Fruit fly (Drosophila melanogaster) whole organism, embryonic: ENCODE data around the gene Tep4.
A peak's percentile ranks its signal among the peaks of the same experiment; 100 is the strongest.

ENCODE experiments used
- CG10209 ChIP-seq: fragments of 200-800 bp; sonication (Bioruptor generic); optimal IDR thresholded peaks from 3 replicates; lab custom pipeline; 2017; ENCODE audit warnings: missing biosample characterization, mild to moderate bottlenecking, missing genetic modification characterization, missing genetic modification reagents
- CG10366 ChIP-seq: fragments of 200-800 bp; sonication (Bioruptor generic); IDR thresholded peaks from 2 replicates; pipeline ENCODE4 v1.3.6; 2022; ENCODE audit warnings: missing biosample characterization, missing genetic modification characterization
- CG11696 ChIP-seq: fragments of 200-800 bp; sonication (Bioruptor generic); IDR thresholded peaks from 2 replicates; pipeline ENCODE4 v1.3.6; 2022; ENCODE audit warnings: missing biosample characterization, missing genetic modification characterization
- CG12219 ChIP-seq: fragments of 200-800 bp; sonication (Bioruptor generic); optimal IDR thresholded peaks from 3 replicates; lab custom pipeline; 2018; ENCODE audit warnings: missing biosample characterization, mild to moderate bottlenecking, missing genetic modification characterization
- CG1233 ChIP-seq: fragments of 200-800 bp; sonication (Bioruptor generic); optimal IDR thresholded peaks from 4 replicates; lab custom pipeline; 2018; ENCODE audit warnings: missing biosample characterization, mild to moderate bottlenecking, missing genetic modification characterization
- CG14441 ChIP-seq: fragments of 200-800 bp; sonication (Bioruptor generic); IDR thresholded peaks from 2 replicates; pipeline ENCODE4 v1.3.6; 2022; ENCODE audit warnings: missing biosample characterization, missing genetic modification characterization
- CG15269 ChIP-seq: fragments of 200-800 bp; sonication (Bioruptor generic); optimal IDR thresholded peaks from 2 replicates; lab custom pipeline; 2018; ENCODE audit warnings: missing biosample characterization, mild to moderate bottlenecking, missing genetic modification characterization, moderate library complexity
- CG17186 ChIP-seq: fragments of 200-800 bp; sonication (Bioruptor generic); optimal IDR thresholded peaks from 3 replicates; lab custom pipeline; 2017; ENCODE audit warnings: missing biosample characterization, missing genetic modification reagents, missing genetic modification characterization
- CG17912 ChIP-seq: fragments of 200-800 bp; sonication (Bioruptor generic); optimal IDR thresholded peaks from 2 replicates; lab custom pipeline; 2018; ENCODE audit warnings: missing biosample characterization, mild to moderate bottlenecking, missing genetic modification characterization
- CG2199 ChIP-seq: fragments of 200-800 bp; sonication (Bioruptor generic); IDR thresholded peaks from 3 replicates; pipeline ENCODE4 v1.3.6; 2022; ENCODE audit warnings: missing biosample characterization, missing genetic modification characterization
- CG4360 ChIP-seq: fragments of 200-800 bp; sonication (Bioruptor generic); IDR thresholded peaks from 2 replicates; pipeline ENCODE4 v1.3.6; 2022; ENCODE audit warnings: missing biosample characterization, missing genetic modification characterization
- CG4820 ChIP-seq: fragments of 200-800 bp; sonication (Bioruptor generic); optimal IDR thresholded peaks from 3 replicates; lab custom pipeline; 2016; ENCODE audit warnings: missing biosample characterization, missing genetic modification characterization
- CG6654 ChIP-seq: fragments of 200-800 bp; sonication (Bioruptor generic); optimal IDR thresholded peaks from 2 replicates; lab custom pipeline; 2017; ENCODE audit warnings: missing biosample characterization, mild to moderate bottlenecking, missing genetic modification characterization
- CG6791 ChIP-seq: fragments of 200-800 bp; sonication (Bioruptor generic); IDR thresholded peaks from 3 replicates; pipeline ENCODE4 v1.3.6; 2022; ENCODE audit warnings: missing biosample characterization, missing genetic modification characterization; ENCODE audit not compliant: partially characterized antibody
- CG8944 ChIP-seq: fragments of 200-800 bp; sonication (Bioruptor generic); optimal IDR thresholded peaks from 3 replicates; lab custom pipeline; 2016; ENCODE audit warnings: missing biosample characterization, missing genetic modification characterization
- Chrac-16 ChIP-seq: fragments of 200-800 bp; sonication (Bioruptor generic); optimal IDR thresholded peaks from 3 replicates; lab custom pipeline; 2016; ENCODE audit warnings: missing biosample characterization, missing genetic modification characterization
- Dfd ChIP-seq, 2 experiments: fragments of >200 bp; optimal IDR thresholded peaks; 2 replicates each; lab custom pipeline; 2017; ENCODE audit warnings: missing biosample characterization in 2 of 2, missing genetic modification characterization in 2 of 2
- Dll ChIP-seq: fragments of 200-800 bp; sonication (Bioruptor generic); IDR thresholded peaks from 4 replicates; pipeline ENCODE4 v1.3.6; 2022; ENCODE audit warnings: missing biosample characterization, missing genetic modification characterization; ENCODE audit not compliant: partially characterized antibody
- Pdp1 ChIP-seq, 2 experiments: fragments of 200-800 bp; sonication (Bioruptor generic); optimal IDR thresholded peaks; 3 replicates each; lab custom pipeline; 2016; ENCODE audit warnings: missing biosample characterization in 2 of 2, missing genetic modification characterization in 2 of 2, mild to moderate bottlenecking in 1 of 2, moderate library complexity in 1 of 2
- al ChIP-seq: fragments of 200-800 bp; sonication (Bioruptor generic); IDR thresholded peaks from 2 replicates; pipeline ENCODE4 v1.3.6; 2022; ENCODE audit warnings: missing biosample characterization, missing genetic modification characterization
- caup ChIP-seq: fragments of 200-800 bp; sonication (Bioruptor generic); optimal IDR thresholded peaks from 3 replicates; lab custom pipeline; 2017; ENCODE audit warnings: missing biosample characterization, mild to moderate bottlenecking, missing genetic modification characterization, moderate library complexity; ENCODE audit not compliant: severe bottlenecking
- crol ChIP-seq: fragments of 200-800 bp; sonication (Bioruptor generic); IDR thresholded peaks from 2 replicates; pipeline ENCODE4 v1.3.6; 2022; ENCODE audit warnings: missing biosample characterization, missing genetic modification characterization
- crp ChIP-seq, 2 experiments: fragments of 200-800 bp; sonication (Bioruptor generic); optimal IDR thresholded peaks; 2 replicates in 1 of 2; 3 replicates in 1 of 2; lab custom pipeline; 2017; ENCODE audit warnings: missing biosample characterization in 2 of 2, missing genetic modification characterization in 2 of 2, mild to moderate bottlenecking in 1 of 2, moderate library complexity in 1 of 2
- eve ChIP-seq, 2 experiments: fragments of >200 bp; optimal IDR thresholded peaks; 2 replicates each; lab custom pipeline; 2017; ENCODE audit warnings: missing biosample characterization in 2 of 2, missing genetic modification characterization in 2 of 2
- gcm ChIP-seq: fragments of 200-800 bp; sonication (Bioruptor generic); optimal IDR thresholded peaks from 2 replicates; lab custom pipeline; 2019; ENCODE audit warnings: missing biosample characterization, mild to moderate bottlenecking, missing genetic modification characterization, moderate library complexity
- mld ChIP-seq: fragments of 200-800 bp; sonication (Bioruptor generic); IDR thresholded peaks from 3 replicates; pipeline ENCODE4 v1.3.6; 2022; ENCODE audit warnings: missing biosample characterization, missing genetic modification characterization; ENCODE audit not compliant: partially characterized antibody
- psq ChIP-seq: fragments of 200-800 bp; sonication (Bioruptor generic); optimal IDR thresholded peaks from 2 replicates; lab custom pipeline; 2017; ENCODE audit warnings: missing biosample characterization, missing genetic modification characterization
- rib ChIP-seq: fragments of 200-800 bp; sonication (Bioruptor generic); IDR thresholded peaks from 2 replicates; pipeline ENCODE4 v1.3.6; 2022; ENCODE audit warnings: missing biosample characterization, missing genetic modification characterization
- row ChIP-seq: fragments of 200-800 bp; sonication (Bioruptor generic); IDR thresholded peaks from 3 replicates; pipeline ENCODE4 v1.3.6; 2022; ENCODE audit warnings: missing biosample characterization, missing genetic modification characterization
- schlank ChIP-seq: fragments of 200-800 bp; sonication (Bioruptor generic); optimal IDR thresholded peaks from 2 replicates; lab custom pipeline; 2018; ENCODE audit warnings: missing biosample characterization, mild to moderate bottlenecking, missing genetic modification characterization
- scrt ChIP-seq: fragments of 200-800 bp; sonication (Bioruptor generic); optimal IDR thresholded peaks from 2 replicates; lab custom pipeline; 2018; ENCODE audit warnings: missing biosample characterization, mild to moderate bottlenecking, missing genetic modification characterization, moderate library complexity
- slbo ChIP-seq: fragments of 200-800 bp; sonication (Bioruptor generic); IDR thresholded peaks from 2 replicates; pipeline ENCODE4 v1.3.6; 2022; ENCODE audit warnings: missing biosample characterization, missing genetic modification characterization
- so ChIP-seq: fragments of 200-800 bp; sonication (Bioruptor generic); IDR thresholded peaks from 3 replicates; pipeline ENCODE4 v1.3.6; 2022; ENCODE audit warnings: missing biosample characterization, missing genetic modification characterization
- sqz ChIP-seq: fragments of 200-800 bp; sonication (Bioruptor generic); optimal IDR thresholded peaks from 3 replicates; lab custom pipeline; 2018; ENCODE audit warnings: missing biosample characterization, mild to moderate bottlenecking, missing genetic modification characterization
- unc-4 ChIP-seq: fragments of 200-800 bp; sonication (Bioruptor generic); IDR thresholded peaks from 2 replicates; pipeline ENCODE4 v1.3.6; 2022; ENCODE audit warnings: missing biosample characterization, missing genetic modification characterization; ENCODE audit not compliant: partially characterized antibody
- wek ChIP-seq: fragments of 200-800 bp; sonication (Bioruptor generic); optimal IDR thresholded peaks from 3 replicates; lab custom pipeline; 2018; ENCODE audit warnings: missing biosample characterization, mild to moderate bottlenecking, missing genetic modification characterization, moderate library complexity
- z ChIP-seq: fragments of 200-800 bp; sonication (Bioruptor generic); IDR thresholded peaks from 3 replicates; pipeline ENCODE4 v1.3.6; 2022; ENCODE audit warnings: missing biosample characterization, missing genetic modification characterization
- zen ChIP-seq: fragments of 200-800 bp; sonication (Bioruptor generic); optimal IDR thresholded peaks from 3 replicates; lab custom pipeline; 2018; ENCODE audit warnings: missing biosample characterization, mild to moderate bottlenecking, missing genetic modification characterization, moderate library complexity
- zfh1 ChIP-seq: fragments of 200-800 bp; sonication (Bioruptor generic); IDR thresholded peaks from 3 replicates; pipeline ENCODE4 v1.3.6; 2022; ENCODE audit warnings: missing biosample characterization, missing genetic modification characterization

The Tep4 gene

dm6 chr2L:19586436-19587333 is 38.4 kb downstream of the Tep4 start, which contains the start of gene Lar (continued):
- TF ChIP-seq CG11696 (GFP tag; lab: Robert Waterston, UW) (no peak), rib (GFP tag; lab: Robert Waterston, UW) (no peak), Dfd (GFP tag; optimal IDR thresholded peaks at IDR 0.05; lab: Kevin White, UChicago) (no peak), CG4820 (peak; percentile 53), gcm (GFP tag; lab: Kevin White, UChicago) (peak; percentile 31), al (GFP tag; lab: Robert Waterston, UW) (peak; percentile 43; the same call in 1 of the 2 replicates), schlank (tag; lab: Kevin White, UChicago) (no peak), so (GFP tag; lab: Robert Waterston, UW) (0 out of 3 replicates have a peak, but pooled peaks have one; percentile 42), CG2199 (no peak), CG15269 (peak; percentile 61), crol (GFP tag; lab: Robert Waterston, UW) (no peak), zfh1 (GFP tag; lab: Robert Waterston, UW) (peak; percentile 67), mld (GFP tag; lab: Robert Waterston, UW) (no peak), CG4360 (no peak), CG1233 (GFP tag; lab: Kevin White, UChicago) (peak; percentile 28), CG6791 (GFP tag; lab: Robert Waterston, UW) (no peak), scrt (peak; percentile 44), CG12219 (GFP tag; lab: Kevin White, UChicago) (peak; percentile 46), CG17186 (peak; percentile 68), Dll (GFP tag; lab: Robert Waterston, UW) (peak; percentile 30; the same call in 1 of the 4 replicates), zen (peak; percentile 42), CG14441 (GFP tag; lab: Robert Waterston, UW) (peak; percentile 31; the same call in 1 of the 2 replicates), CG8944 (peak; percentile 56), caup (GFP tag; lab: Kevin White, UChicago) (peak; percentile 57), psq (GFP tag; lab: Kevin White, UChicago) (no peak), crp (GFP tag; optimal IDR thresholded peaks at IDR 0.05; lab: Kevin White, UChicago) (peak; percentile 84 to 96), sqz (no peak), CG10366 (peak; percentile 73; the same call in 1 of the 2 replicates), row (GFP tag; lab: Robert Waterston, UW) (peak; percentile 87), unc-4 (peak; percentile 34; the same call in 1 of the 2 replicates), CG17912 (GFP tag; lab: Kevin White, UChicago) (no peak), z (GFP tag; lab: Robert Waterston, UW) (no peak), Chrac-16 (GFP tag; lab: Kevin White, UChicago) (peak; percentile 35), CG10209 (GFP tag; lab: Kevin White, UChicago) (peak; percentile 47), Pdp1 (GFP tag; optimal IDR thresholded peaks at IDR 0.05; lab: Kevin White, UChicago) (peak; percentile 53 to 58), slbo (peak; percentile 78), eve (GFP tag; optimal IDR thresholded peaks at IDR 0.05; lab: Kevin White, UChicago) (no peak), CG6654 (GFP tag; lab: Kevin White, UChicago) (no peak), wek (GFP tag; lab: Kevin White, UChicago) (no peak)
